Worm (Caenorhabditis elegans) whole organism, late embryonic: ENCODE data around the gene prk-2.

Source experiments
- T23F11.4 ChIP-seq: fragments of 200-800 bp; sonication (Bioruptor generic); optimal IDR thresholded peaks from 2 replicates; lab custom pipeline; 2018; ENCODE audit warnings: mild to moderate bottlenecking, missing genetic modification characterization, missing compliant biosample characterization
- ceh-14 ChIP-seq: sonication (generic microtip); optimal IDR thresholded peaks from 2 replicates; lab custom pipeline; 2016; ENCODE audit warnings: missing genotype, missing genetic modification characterization, missing compliant biosample characterization
- ceh-34 ChIP-seq: sonication (generic microtip); optimal IDR thresholded peaks from 2 replicates; lab custom pipeline; 2016; ENCODE audit warnings: mild to moderate bottlenecking, missing genetic modification characterization, missing compliant biosample characterization
- ets-4 ChIP-seq: sonication (generic microtip); optimal IDR thresholded peaks from 2 replicates; lab custom pipeline; 2016; ENCODE audit warnings: missing genetic modification characterization, missing compliant biosample characterization
- gmeb-2 ChIP-seq: sonication (generic microtip); optimal IDR thresholded peaks from 2 replicates; lab custom pipeline; 2016; ENCODE audit warnings: missing genetic modification characterization, inconsistent platforms, missing compliant biosample characterization
- mec-3 ChIP-seq: sonication (generic microtip); optimal IDR thresholded peaks from 2 replicates; lab custom pipeline; 2016; ENCODE audit warnings: borderline replicate concordance, missing genetic modification characterization, missing compliant biosample characterization
- pag-3 ChIP-seq: sonication (generic microtip); optimal IDR thresholded peaks from 2 replicates; lab custom pipeline; 2016; ENCODE audit warnings: missing compliant biosample characterization, missing genetic modification characterization, borderline replicate concordance
- pros-1 ChIP-seq: fragments of 150-350 bp; optimal IDR thresholded peaks from 2 replicates; lab custom pipeline; 2014; ENCODE audit warnings: missing biosample characterization, missing genetic modification reagents, missing genetic modification characterization
- unc-3 ChIP-seq, 2 experiments: fragments of 200-800 bp in 1 of 2; sonication (Bioruptor generic) in 1 of 2; sonication (generic microtip) in 1 of 2; conservative IDR thresholded peaks in 1 of 2; optimal IDR thresholded peaks in 1 of 2; 2 replicates each; pipeline versions ENCODE4 v1.3.6 to Lab custom; 2016 to 2022; ENCODE audit warnings: missing compliant biosample characterization in 2 of 2, missing genetic modification characterization in 2 of 2, missing genetic modification reagents in 1 of 2
- unc-42 ChIP-seq: sonication (generic microtip); optimal IDR thresholded peaks from 2 replicates; lab custom pipeline; 2016; ENCODE audit warnings: missing genotype, missing genetic modification characterization, missing compliant biosample characterization
- unc-55 ChIP-seq: sonication (generic microtip); optimal IDR thresholded peaks from 2 replicates; lab custom pipeline; 2017; ENCODE audit warnings: missing biosample characterization, missing genetic modification reagents, missing genetic modification characterization

DNA sequence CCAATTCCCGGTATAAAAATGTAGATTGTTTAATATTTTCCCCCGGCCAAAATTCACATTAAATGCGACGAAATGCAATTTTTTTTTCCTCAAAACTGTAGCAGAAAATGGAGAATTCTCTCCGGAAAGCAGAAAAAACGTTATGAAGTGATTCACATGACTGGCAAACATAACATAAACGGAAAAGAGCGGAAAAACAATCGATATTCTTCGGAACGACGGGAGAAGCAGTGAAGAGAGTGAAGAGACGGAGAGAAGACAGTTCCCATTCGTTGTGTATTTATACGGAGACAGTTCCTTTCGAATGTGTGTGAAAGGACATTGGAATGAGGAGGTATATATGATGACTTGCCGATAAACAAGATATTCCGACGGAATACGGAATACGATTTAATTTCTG, 25.1 kb upstream of the prk-2 start:
- TF ChIP-seq pag-3 (tag; lab: Kevin White, UChicago) (no peak), ceh-34 (tag; lab: Kevin White, UChicago) (no peak), mec-3 (tag; lab: Kevin White, UChicago) (no peak), ets-4 (tag; lab: Kevin White, UChicago) (no peak), ceh-14 (tag; lab: Kevin White, UChicago) (no peak), unc-42 (tag; lab: Kevin White, UChicago) (no peak), gmeb-2 (tag; lab: Kevin White, UChicago) (no peak), unc-3 (GFP tag; conservative IDR thresholded peaks at IDR 0.05; lab: Robert Waterston, UW) (no peak), unc-3 (tag; optimal IDR thresholded peaks at IDR 0.05; lab: Kevin White, UChicago) (no peak), T23F11.4 (no peak), pros-1 (tag; lab: Kevin White, UChicago) (no peak), unc-55 (GFP tag; lab: Kevin White, UChicago) (no peak)
